Fruit fly (Drosophila melanogaster) whole organism, embryonic: Measurements from ENCODE around the gene CG13850.

ENCODE experiments used
- Adf1 ChIP-seq: fragments of 200-800 bp; sonication (Bioruptor generic); IDR thresholded peaks from 2 replicates; pipeline ENCODE4 v1.3.6; 2022; ENCODE audit warnings: missing biosample characterization, missing genetic modification characterization
- Atf6 ChIP-seq: fragments of 200-800 bp; sonication (Bioruptor generic); IDR thresholded peaks from 2 replicates; pipeline ENCODE4 v1.3.6; 2022; ENCODE audit warnings: missing biosample characterization, missing genetic modification characterization
- Bdp1 ChIP-seq: fragments of 200-800 bp; sonication (Bioruptor generic); optimal IDR thresholded peaks from 3 replicates; lab custom pipeline; 2016; ENCODE audit warnings: missing biosample characterization, missing genetic modification characterization
- Bgb ChIP-seq: fragments of 200-800 bp; sonication (Bioruptor generic); IDR thresholded peaks from 2 replicates; pipeline ENCODE4 v1.3.6; 2022; ENCODE audit warnings: missing biosample characterization, missing genetic modification characterization; ENCODE audit not compliant: partially characterized antibody
- CG1024 ChIP-seq: fragments of 200-800 bp; sonication (Bioruptor generic); IDR thresholded peaks from 2 replicates; pipeline ENCODE4 v1.3.6; 2022; ENCODE audit warnings: missing biosample characterization, missing genetic modification characterization
- CG10267 ChIP-seq: fragments of 200-800 bp; sonication (Bioruptor generic); optimal IDR thresholded peaks from 2 replicates; lab custom pipeline; 2018; ENCODE audit warnings: missing biosample characterization, mild to moderate bottlenecking, missing genetic modification characterization, moderate library complexity
- CG12391 ChIP-seq: fragments of 200-800 bp; sonication (Bioruptor generic); optimal IDR thresholded peaks from 3 replicates; lab custom pipeline; 2018; ENCODE audit warnings: missing biosample characterization, mild to moderate bottlenecking, missing genetic modification characterization, moderate library complexity
- CG13287 ChIP-seq: fragments of 200-800 bp; sonication (Bioruptor generic); IDR thresholded peaks from 2 replicates; pipeline ENCODE4 v1.3.6; 2022; ENCODE audit warnings: missing biosample characterization, missing genetic modification characterization; ENCODE audit not compliant: partially characterized antibody
- CG13424 ChIP-seq: fragments of 200-800 bp; sonication (Bioruptor generic); optimal IDR thresholded peaks from 2 replicates; lab custom pipeline; 2019; ENCODE audit warnings: missing biosample characterization, mild to moderate bottlenecking, missing genetic modification characterization, moderate library complexity
- CG14441 ChIP-seq: fragments of 200-800 bp; sonication (Bioruptor generic); IDR thresholded peaks from 2 replicates; pipeline ENCODE4 v1.3.6; 2022; ENCODE audit warnings: missing biosample characterization, missing genetic modification characterization
- CG14710 ChIP-seq: fragments of 200-800 bp; sonication (Bioruptor generic); optimal IDR thresholded peaks from 3 replicates; lab custom pipeline; 2019; ENCODE audit warnings: missing biosample characterization, mild to moderate bottlenecking, missing genetic modification characterization, moderate library complexity
- CG15479 ChIP-seq: fragments of 200-800 bp; sonication (Bioruptor generic); optimal IDR thresholded peaks from 3 replicates; lab custom pipeline; 2019; ENCODE audit warnings: missing biosample characterization, mild to moderate bottlenecking, missing genetic modification characterization, moderate library complexity
- CG17186 ChIP-seq: fragments of 200-800 bp; sonication (Bioruptor generic); optimal IDR thresholded peaks from 3 replicates; lab custom pipeline; 2017; ENCODE audit warnings: missing biosample characterization, missing genetic modification reagents, missing genetic modification characterization
- CG2116 ChIP-seq: fragments of 200-800 bp; sonication (Bioruptor generic); optimal IDR thresholded peaks from 3 replicates; lab custom pipeline; 2018; ENCODE audit warnings: missing biosample characterization, mild to moderate bottlenecking, missing genetic modification characterization
- CG2129 ChIP-seq: fragments of 200-800 bp; sonication (Bioruptor generic); IDR thresholded peaks from 2 replicates; pipeline ENCODE4 v1.3.6; 2022; ENCODE audit warnings: missing biosample characterization, missing genetic modification characterization; ENCODE audit not compliant: partially characterized antibody
- CG31441 ChIP-seq: fragments of 200-800 bp; sonication (Bioruptor generic); IDR thresholded peaks from 2 replicates; pipeline ENCODE4 v1.3.6; 2022; ENCODE audit warnings: missing biosample characterization, missing genetic modification characterization
- CG33557 ChIP-seq: fragments of 200-800 bp; sonication (Bioruptor generic); optimal IDR thresholded peaks from 2 replicates; lab custom pipeline; 2019; ENCODE audit warnings: missing biosample characterization, mild to moderate bottlenecking, missing genetic modification characterization, moderate library complexity
- CG34224 ChIP-seq: fragments of 200-800 bp; sonication (Bioruptor generic); IDR thresholded peaks from 3 replicates; pipeline ENCODE4 v1.3.6; 2022; ENCODE audit warnings: missing biosample characterization, missing genetic modification characterization; ENCODE audit not compliant: partially characterized antibody
- CG42726 ChIP-seq: fragments of 200-800 bp; sonication (Bioruptor generic); IDR thresholded peaks from 2 replicates; pipeline ENCODE4 v1.3.6; 2022; ENCODE audit warnings: missing biosample characterization, missing genetic modification characterization; ENCODE audit not compliant: partially characterized antibody
- CG4360 ChIP-seq: fragments of 200-800 bp; sonication (Bioruptor generic); IDR thresholded peaks from 2 replicates; pipeline ENCODE4 v1.3.6; 2022; ENCODE audit warnings: missing biosample characterization, missing genetic modification characterization
- CG6791 ChIP-seq: fragments of 200-800 bp; sonication (Bioruptor generic); IDR thresholded peaks from 3 replicates; pipeline ENCODE4 v1.3.6; 2022; ENCODE audit warnings: missing biosample characterization, missing genetic modification characterization; ENCODE audit not compliant: partially characterized antibody
- CG7839 ChIP-seq: fragments of 200-800 bp; sonication (Bioruptor generic); optimal IDR thresholded peaks from 3 replicates; lab custom pipeline; 2018; ENCODE audit warnings: missing biosample characterization, mild to moderate bottlenecking, missing genetic modification characterization, moderate library complexity
- CG8290 ChIP-seq, 3 experiments: fragments of 200-800 bp; sonication (Bioruptor generic); optimal IDR thresholded peaks; 2 replicates each; lab custom pipeline; 2016 to 2019; ENCODE audit warnings: missing biosample characterization in 3 of 3, missing genetic modification characterization in 3 of 3, mild to moderate bottlenecking in 2 of 3, moderate library complexity in 1 of 3
- CHES-1-like ChIP-seq: fragments of 200-800 bp; sonication (Bioruptor generic); optimal IDR thresholded peaks from 2 replicates; lab custom pipeline; 2016; ENCODE audit warnings: missing biosample characterization, missing genetic modification characterization
- Doc3 ChIP-seq: fragments of 200-800 bp; sonication (Bioruptor generic); IDR thresholded peaks from 3 replicates; pipeline ENCODE4 v1.3.6; 2022; ENCODE audit warnings: missing biosample characterization, missing genetic modification characterization; ENCODE audit not compliant: partially characterized antibody
- HLH4C ChIP-seq: fragments of 200-800 bp; sonication (Bioruptor generic); IDR thresholded peaks from 3 replicates; pipeline ENCODE4 v1.3.6; 2022; ENCODE audit warnings: missing biosample characterization, missing genetic modification characterization; ENCODE audit not compliant: partially characterized antibody
- Lim3 ChIP-seq: fragments of 200-800 bp; sonication (Bioruptor generic); IDR thresholded peaks from 2 replicates; pipeline ENCODE4 v1.3.6; 2022; ENCODE audit warnings: missing biosample characterization, missing genetic modification characterization
- Mad ChIP-seq: fragments of 200-800 bp; sonication (Bioruptor generic); optimal IDR thresholded peaks from 2 replicates; lab custom pipeline; 2016; ENCODE audit warnings: missing biosample characterization, missing genetic modification characterization
- Mes4 ChIP-seq: fragments of 200-800 bp; sonication (Bioruptor generic); optimal IDR thresholded peaks from 2 replicates; lab custom pipeline; 2016; ENCODE audit warnings: missing biosample characterization, missing genetic modification characterization
- Opbp ChIP-seq: fragments of 200-800 bp; sonication (Bioruptor generic); IDR thresholded peaks from 3 replicates; pipeline ENCODE4 v1.3.6; 2022; ENCODE audit warnings: missing biosample characterization, missing genetic modification characterization; ENCODE audit not compliant: partially characterized antibody
- Pdp1 ChIP-seq, 2 experiments: fragments of 200-800 bp; sonication (Bioruptor generic); optimal IDR thresholded peaks; 3 replicates each; lab custom pipeline; 2016; ENCODE audit warnings: missing biosample characterization in 2 of 2, missing genetic modification characterization in 2 of 2, mild to moderate bottlenecking in 1 of 2, moderate library complexity in 1 of 2
- Scr ChIP-seq: fragments of 200-800 bp; sonication (Bioruptor generic); IDR thresholded peaks from 2 replicates; pipeline ENCODE4 v1.3.6; 2022; ENCODE audit warnings: missing biosample characterization, missing genetic modification characterization; ENCODE audit not compliant: partially characterized antibody
- Vsx1 ChIP-seq: fragments of 200-800 bp; sonication (Bioruptor generic); optimal IDR thresholded peaks from 2 replicates; lab custom pipeline; 2017; ENCODE audit warnings: missing biosample characterization, mild to moderate bottlenecking, missing genetic modification characterization, missing genetic modification reagents
- amos ChIP-seq: fragments of 200-800 bp; sonication (Bioruptor generic); IDR thresholded peaks from 2 replicates; pipeline ENCODE4 v1.3.6; 2022; ENCODE audit warnings: missing biosample characterization, missing genetic modification characterization; ENCODE audit not compliant: partially characterized antibody
- chm ChIP-seq: fragments of 200-800 bp; sonication (Bioruptor generic); IDR thresholded peaks from 2 replicates; pipeline ENCODE4 v1.3.6; 2022; ENCODE audit warnings: missing biosample characterization, missing genetic modification characterization
- dati ChIP-seq: fragments of 200-800 bp; sonication (Bioruptor generic); IDR thresholded peaks from 2 replicates; pipeline ENCODE4 v1.3.6; 2022; ENCODE audit warnings: missing biosample characterization, missing genetic modification characterization
- exex ChIP-seq: fragments of 200-800 bp; sonication (Bioruptor generic); optimal IDR thresholded peaks from 4 replicates; lab custom pipeline; 2018; ENCODE audit warnings: missing biosample characterization, mild to moderate bottlenecking, missing genetic modification characterization, moderate library complexity
- ftz-f1 ChIP-seq: fragments of 200-800 bp; sonication (Bioruptor generic); optimal IDR thresholded peaks from 2 replicates; lab custom pipeline; 2016; ENCODE audit warnings: missing biosample characterization, missing genetic modification characterization
- hb ChIP-seq: fragments of 200-800 bp; sonication (Bioruptor generic); IDR thresholded peaks from 3 replicates; pipeline ENCODE4 v1.3.6; 2022; ENCODE audit warnings: missing biosample characterization, missing genetic modification characterization; ENCODE audit not compliant: partially characterized antibody
- hkb ChIP-seq, 2 experiments: fragments of 200-800 bp in 1 of 2; fragments of >200 bp in 1 of 2; sonication (Bioruptor generic) in 1 of 2; IDR thresholded peaks in 1 of 2; optimal IDR thresholded peaks in 1 of 2; 2 replicates each; pipeline versions ENCODE4 v1.3.6 to Lab custom; 2017 to 2022; ENCODE audit warnings: missing biosample characterization in 1 of 2, missing genetic modification characterization in 1 of 2
- knrl ChIP-seq: fragments of 200-800 bp; sonication (Bioruptor generic); IDR thresholded peaks from 3 replicates; pipeline ENCODE4 v1.3.6; 2022; ENCODE audit warnings: missing biosample characterization, missing genetic modification characterization; ENCODE audit not compliant: partially characterized antibody
- schlank ChIP-seq: fragments of 200-800 bp; sonication (Bioruptor generic); optimal IDR thresholded peaks from 2 replicates; lab custom pipeline; 2018; ENCODE audit warnings: missing biosample characterization, mild to moderate bottlenecking, missing genetic modification characterization
- sna ChIP-seq: fragments of 200-800 bp; sonication (Bioruptor generic); IDR thresholded peaks from 2 replicates; pipeline ENCODE4 v1.3.6; 2022; ENCODE audit warnings: missing biosample characterization, missing genetic modification characterization; ENCODE audit not compliant: partially characterized antibody
- sr ChIP-seq: fragments of 200-800 bp; sonication (Bioruptor generic); IDR thresholded peaks from 3 replicates; pipeline ENCODE4 v1.3.6; 2022; ENCODE audit warnings: missing biosample characterization, missing genetic modification characterization
- vnd ChIP-seq: fragments of 200-800 bp; sonication (Bioruptor generic); IDR thresholded peaks from 3 replicates; pipeline ENCODE4 v1.3.6; 2022; ENCODE audit warnings: missing biosample characterization, missing genetic modification characterization; ENCODE audit not compliant: partially characterized antibody

Gene CG13850

dm6 chr3R:22397068-22397700 lies 13.5 kb downstream of the CG13850 start (continued):
- TF ChIP-seq knrl (GFP tag; lab: Robert Waterston, UW) (peak; percentile 67), CG8290 (GFP tag; optimal IDR thresholded peaks at IDR 0.05; lab: Kevin White, UChicago) (no peak), CG8290 (tag; optimal IDR thresholded peaks at IDR 0.05; lab: Kevin White, UChicago) (peak in 1 of 2 experiments; percentile 16), CG17186 (no peak), chm (GFP tag; lab: Robert Waterston, UW) (no peak), HLH4C (GFP tag; lab: Robert Waterston, UW) (peak; percentile 83), vnd (GFP tag; lab: Robert Waterston, UW) (peak; percentile 63; the same call in 2 of the 3 replicates), Doc3 (GFP tag; lab: Robert Waterston, UW) (0 out of 3 replicates have a peak, but pooled peaks have one; percentile 19), ftz-f1 (GFP tag; lab: Kevin White, UChicago) (peak; percentile 84), dati (no peak), CG12391 (tag; lab: Kevin White, UChicago) (peak; percentile 22), CG2129 (peak; percentile 19; the same call in 1 of the 2 replicates), CG33557 (GFP tag; lab: Kevin White, UChicago) (peak; percentile 1), CHES-1-like (GFP tag; lab: Kevin White, UChicago) (no peak), Atf6 (GFP tag; lab: Robert Waterston, UW) (0 out of 2 replicates have a peak, but pooled peaks have one; percentile 27), Pdp1 (GFP tag; optimal IDR thresholded peaks at IDR 0.05; lab: Kevin White, UChicago) (peak in 1 of 2 experiments; percentile 99), CG34224 (GFP tag; lab: Robert Waterston, UW) (peak; percentile 55; the same call in 2 of the 3 replicates), hkb (optimal IDR thresholded peaks at IDR 0.05; lab: Kevin White, UChicago) (peak; percentile 55), hkb (GFP tag; IDR thresholded peaks at IDR 0.05; lab: Robert Waterston, UW) (no peak), CG14710 (peak; percentile 5), sr (GFP tag; lab: Robert Waterston, UW) (no peak), hb (GFP tag; lab: Robert Waterston, UW) (peak; percentile 84), exex (tag; lab: Kevin White, UChicago) (no peak), sna (GFP tag; lab: Robert Waterston, UW) (peak; percentile 62; the same call in 1 of the 2 replicates), CG31441 (GFP tag; lab: Robert Waterston, UW) (no peak), amos (peak; percentile 77), Adf1 (GFP tag; lab: Robert Waterston, UW) (no peak), CG7839 (no peak), CG1024 (GFP tag; lab: Robert Waterston, UW) (no peak), CG15479 (no peak), CG2116 (GFP tag; lab: Kevin White, UChicago) (peak; percentile 7), CG42726 (GFP tag; lab: Robert Waterston, UW) (peak; percentile 96), CG14441 (GFP tag; lab: Robert Waterston, UW) (no peak), CG13287 (GFP tag; lab: Robert Waterston, UW) (peak; percentile 54; the same call in 1 of the 2 replicates), Mes4 (GFP tag; lab: Kevin White, UChicago) (no peak), schlank (tag; lab: Kevin White, UChicago) (no peak), CG4360 (GFP tag; lab: Robert Waterston, UW) (0 out of 2 replicates have a peak, but pooled peaks have one; percentile 16)

- TF ChIP-seq CG8290 (GFP tag; optimal IDR thresholded peaks at IDR 0.05; lab: Kevin White, UChicago) (no peak), CG8290 (tag; optimal IDR thresholded peaks at IDR 0.05; lab: Kevin White, UChicago) (peak in 1 of 2 experiments; percentile 22), Scr (GFP tag; lab: Robert Waterston, UW) (peak; percentile 7; the same call in 1 of the 2 replicates), Opbp (GFP tag; lab: Robert Waterston, UW) (peak; percentile 55; the same call in 1 of the 3 replicates), Mad (GFP tag; lab: Kevin White, UChicago) (no peak), CG10267 (no peak), Vsx1 (peak; percentile 85), amos (peak; percentile 78; the same call in 1 of the 2 replicates), CG13424 (tag; lab: Kevin White, UChicago) (no peak), CG6791 (GFP tag; lab: Robert Waterston, UW) (peak; percentile 74), Bdp1 (GFP tag; lab: Kevin White, UChicago) (peak; percentile 94), Bgb (GFP tag; lab: Robert Waterston, UW) (peak; percentile 50; the same call in 1 of the 2 replicates), Lim3 (GFP tag; lab: Robert Waterston, UW) (peak; percentile 19; the same call in 1 of the 2 replicates)
Observed at dm6 chr3R:22396238-22396772, 14.4 kb downstream of the CG13850 start.
